Fruit fly (Drosophila melanogaster) whole organism, wandering third instar larva: ENCODE data around the gene Cyp28d1.

Experiments
- Dfd ChIP-seq: fragments of >200 bp; optimal IDR thresholded peaks from 2 replicates; lab custom pipeline; 2017; ENCODE audit warnings: missing biosample characterization, missing genetic modification characterization
- Sp1 ChIP-seq: fragments of 200-800 bp; sonication (Bioruptor generic); optimal IDR thresholded peaks from 3 replicates; lab custom pipeline; 2019; ENCODE audit warnings: missing biosample characterization, mild to moderate bottlenecking, missing genetic modification characterization, moderate library complexity
- Vsx2 ChIP-seq: fragments of 200-300, 225-300 bp; sonication (Bioruptor generic); optimal IDR thresholded peaks from 2 replicates; lab custom pipeline; 2018; ENCODE audit warnings: missing biosample characterization, missing genetic modification characterization; ENCODE audit not compliant: partially characterized antibody
- h ChIP-seq: fragments of 200-800 bp; sonication (Bioruptor generic); optimal IDR thresholded peaks from 3 replicates; lab custom pipeline; 2016; ENCODE audit warnings: missing biosample characterization, mild to moderate bottlenecking, missing genetic modification characterization

dm6 chr2L:5214981-5215380, 4.7 kb downstream of the Cyp28d1 start, which contains the start of gene CG7742:
- TF ChIP-seq Sp1 (GFP tag; lab: Kevin White, UChicago): no peak
- TF ChIP-seq h: no peak
- no peak for TF ChIP-seq Dfd (GFP tag; lab: Kevin White, UChicago)
- no peak for TF ChIP-seq Vsx2 (GFP tag; lab: Kevin White, UChicago)
